Fruit fly (Drosophila melanogaster) whole organism, embryonic: ENCODE results near the gene Cpr64Ad.

ENCODE experiments used
- Aef1 ChIP-seq: fragments of 200-800 bp; sonication (Bioruptor generic); IDR thresholded peaks from 3 replicates; pipeline ENCODE4 v1.3.6; 2022; ENCODE audit warnings: missing biosample characterization, missing genetic modification characterization
- CG10321 ChIP-seq: fragments of 200-800 bp; sonication (Bioruptor generic); IDR thresholded peaks from 2 replicates; pipeline ENCODE4 v1.3.6; 2022; ENCODE audit warnings: missing biosample characterization, missing genetic modification characterization
- CG10565 ChIP-seq: fragments of 200-800 bp; sonication (Bioruptor generic); optimal IDR thresholded peaks from 3 replicates; lab custom pipeline; 2016; ENCODE audit warnings: missing biosample characterization, mild to moderate bottlenecking, missing genetic modification characterization
- CG10979 ChIP-seq: fragments of 200-800 bp; sonication (Bioruptor generic); optimal IDR thresholded peaks from 2 replicates; lab custom pipeline; 2018; ENCODE audit warnings: missing biosample characterization, mild to moderate bottlenecking, missing genetic modification characterization, moderate library complexity
- CG13894 ChIP-seq: fragments of 200-800 bp; sonication (Bioruptor generic); optimal IDR thresholded peaks from 3 replicates; lab custom pipeline; 2018; ENCODE audit warnings: missing biosample characterization, mild to moderate bottlenecking, missing genetic modification characterization, moderate library complexity
- CG14710 ChIP-seq: fragments of 200-800 bp; sonication (Bioruptor generic); optimal IDR thresholded peaks from 3 replicates; lab custom pipeline; 2019; ENCODE audit warnings: missing biosample characterization, mild to moderate bottlenecking, missing genetic modification characterization, moderate library complexity
- CG14860 ChIP-seq: fragments of 200-800 bp; sonication (Bioruptor generic); IDR thresholded peaks from 3 replicates; pipeline ENCODE4 v1.3.6; 2022; ENCODE audit warnings: missing biosample characterization, missing genetic modification characterization; ENCODE audit not compliant: partially characterized antibody
- CG15073 ChIP-seq: fragments of 200-800 bp; sonication (Bioruptor generic); optimal IDR thresholded peaks from 2 replicates; lab custom pipeline; 2016; ENCODE audit warnings: missing biosample characterization, missing genetic modification characterization
- CG15601 ChIP-seq: fragments of 200-800 bp; sonication (Bioruptor generic); optimal IDR thresholded peaks from 3 replicates; lab custom pipeline; 2019; ENCODE audit warnings: missing biosample characterization, mild to moderate bottlenecking, missing genetic modification characterization, moderate library complexity
- CG1603 ChIP-seq: fragments of 200-800 bp; sonication (Bioruptor generic); optimal IDR thresholded peaks from 2 replicates; lab custom pipeline; 2019; ENCODE audit warnings: missing biosample characterization, mild to moderate bottlenecking, missing genetic modification characterization, moderate library complexity
- CG16813 ChIP-seq: fragments of 200-800 bp; sonication (Bioruptor generic); IDR thresholded peaks from 3 replicates; pipeline ENCODE4 v1.3.6; 2022; ENCODE audit warnings: missing biosample characterization, missing genetic modification characterization; ENCODE audit not compliant: partially characterized antibody
- CG16815 ChIP-seq: fragments of 200-800 bp; sonication (Bioruptor generic); optimal IDR thresholded peaks from 3 replicates; lab custom pipeline; 2017; ENCODE audit warnings: missing biosample characterization, mild to moderate bottlenecking, missing genetic modification characterization
- CG18599 ChIP-seq: fragments of 200-800 bp; sonication (Bioruptor generic); optimal IDR thresholded peaks from 3 replicates; lab custom pipeline; 2017; ENCODE audit warnings: missing biosample characterization, missing genetic modification characterization, mild to moderate bottlenecking, moderate library complexity, missing genetic modification reagents
- CG32532 ChIP-seq: fragments of 200-800 bp; sonication (Bioruptor generic); IDR thresholded peaks from 2 replicates; pipeline ENCODE4 v1.3.6; 2022; ENCODE audit warnings: missing biosample characterization, missing genetic modification characterization
- CG33557 ChIP-seq: fragments of 200-800 bp; sonication (Bioruptor generic); optimal IDR thresholded peaks from 2 replicates; lab custom pipeline; 2019; ENCODE audit warnings: missing biosample characterization, mild to moderate bottlenecking, missing genetic modification characterization, moderate library complexity
- CG3726 ChIP-seq: fragments of 200-800 bp; sonication (Bioruptor generic); IDR thresholded peaks from 3 replicates; pipeline ENCODE4, ENCODE4 v1.3.6; 2022; ENCODE audit warnings: missing biosample characterization, missing genetic modification characterization
- CG6254 ChIP-seq: fragments of 200-800 bp; sonication (Bioruptor generic); optimal IDR thresholded peaks from 3 replicates; lab custom pipeline; 2017; ENCODE audit warnings: mild to moderate bottlenecking, missing biosample characterization, missing genetic modification reagents, missing genetic modification characterization
- CG6683 ChIP-seq: fragments of 200-800 bp; sonication (Bioruptor generic); optimal IDR thresholded peaks from 2 replicates; lab custom pipeline; 2017; ENCODE audit warnings: missing biosample characterization, mild to moderate bottlenecking, missing genetic modification characterization, missing genetic modification reagents
- CG8944 ChIP-seq: fragments of 200-800 bp; sonication (Bioruptor generic); optimal IDR thresholded peaks from 3 replicates; lab custom pipeline; 2016; ENCODE audit warnings: missing biosample characterization, missing genetic modification characterization
- CG9215 ChIP-seq: fragments of 200-800 bp; sonication (Bioruptor generic); IDR thresholded peaks from 2 replicates; pipeline ENCODE4 v1.3.6; 2022; ENCODE audit warnings: missing biosample characterization, missing genetic modification characterization
- CG9876 ChIP-seq: fragments of 200-800 bp; sonication (Bioruptor generic); optimal IDR thresholded peaks from 2 replicates; lab custom pipeline; 2016; ENCODE audit warnings: missing biosample characterization, missing genetic modification characterization
- Doc2 ChIP-seq: fragments of 200-800 bp; sonication (Bioruptor generic); IDR thresholded peaks from 2 replicates; pipeline ENCODE4 v1.3.6; 2022; ENCODE audit warnings: missing biosample characterization, missing genetic modification characterization
- GATAe ChIP-seq: fragments of 200-800 bp; sonication (Bioruptor generic); conservative IDR thresholded peaks from 2 replicates; pipeline ENCODE4 v1.3.6; 2022; ENCODE audit warnings: missing biosample characterization, missing genetic modification characterization
- HHEX ChIP-seq: fragments of 200-800 bp; sonication (Bioruptor generic); optimal IDR thresholded peaks from 3 replicates; lab custom pipeline; 2017; ENCODE audit warnings: missing biosample characterization, mild to moderate bottlenecking, missing genetic modification characterization, missing genetic modification reagents
- HLH4C ChIP-seq: fragments of 200-800 bp; sonication (Bioruptor generic); IDR thresholded peaks from 3 replicates; pipeline ENCODE4 v1.3.6; 2022; ENCODE audit warnings: missing biosample characterization, missing genetic modification characterization; ENCODE audit not compliant: partially characterized antibody
- HmgZ ChIP-seq: fragments of 200-800 bp; sonication (Bioruptor generic); optimal IDR thresholded peaks from 2 replicates; lab custom pipeline; 2018; ENCODE audit warnings: missing biosample characterization, mild to moderate bottlenecking, missing genetic modification characterization
- MBD-R2 ChIP-seq: fragments of 200-800 bp; sonication (Bioruptor generic); IDR thresholded peaks from 2 replicates; pipeline ENCODE4 v1.3.6; 2022; ENCODE audit warnings: missing biosample characterization, missing genetic modification characterization
- NFAT ChIP-seq: fragments of 200-800 bp; sonication (Bioruptor generic); IDR thresholded peaks from 2 replicates; pipeline ENCODE4 v1.3.6; 2022; ENCODE audit warnings: missing biosample characterization, missing genetic modification characterization
- Pdp1 ChIP-seq, 2 experiments: fragments of 200-800 bp; sonication (Bioruptor generic); optimal IDR thresholded peaks; 3 replicates each; lab custom pipeline; 2016; ENCODE audit warnings: missing biosample characterization in 2 of 2, missing genetic modification characterization in 2 of 2, mild to moderate bottlenecking in 1 of 2, moderate library complexity in 1 of 2
- TFAM ChIP-seq: fragments of 200-800 bp; sonication (Bioruptor generic); optimal IDR thresholded peaks from 2 replicates; lab custom pipeline; 2017; ENCODE audit warnings: missing biosample characterization, missing genetic modification characterization, inconsistent platforms
- Taf1 ChIP-seq: fragments of 200-800 bp; sonication (Bioruptor generic); IDR thresholded peaks from 2 replicates; pipeline ENCODE4 v1.3.6; 2022; ENCODE audit warnings: missing biosample characterization, missing genetic modification characterization
- ab ChIP-seq: fragments of 200-800 bp; sonication (Bioruptor generic); optimal IDR thresholded peaks from 2 replicates; lab custom pipeline; 2016; ENCODE audit warnings: missing biosample characterization, missing genetic modification characterization
- abd-A ChIP-seq: fragments of 200-800 bp; sonication (Bioruptor generic); optimal IDR thresholded peaks from 3 replicates; lab custom pipeline; 2019; ENCODE audit warnings: missing biosample characterization, mild to moderate bottlenecking, missing genetic modification characterization, moderate library complexity
- bcd ChIP-seq: fragments of 200-800 bp; sonication (Bioruptor generic); optimal IDR thresholded peaks from 2 replicates; lab custom pipeline; 2017; ENCODE audit warnings: missing biosample characterization, mild to moderate bottlenecking, missing genetic modification characterization
- cato ChIP-seq: fragments of 200-800 bp; sonication (Bioruptor generic); optimal IDR thresholded peaks from 2 replicates; lab custom pipeline; 2016; ENCODE audit warnings: missing biosample characterization, missing genetic modification characterization, borderline replicate concordance
- chm ChIP-seq: fragments of 200-800 bp; sonication (Bioruptor generic); IDR thresholded peaks from 2 replicates; pipeline ENCODE4 v1.3.6; 2022; ENCODE audit warnings: missing biosample characterization, missing genetic modification characterization
- ci ChIP-seq: fragments of 200-800 bp; sonication (Bioruptor generic); IDR thresholded peaks from 3 replicates; pipeline ENCODE4 v1.3.6; 2022; ENCODE audit warnings: missing biosample characterization, missing genetic modification characterization
- gro ChIP-seq: fragments of 200-800 bp; sonication (Bioruptor generic); optimal IDR thresholded peaks from 2 replicates; lab custom pipeline; 2016; ENCODE audit warnings: missing biosample characterization, missing genetic modification characterization
- gt ChIP-seq: fragments of 200-800 bp; sonication (Bioruptor generic); IDR thresholded peaks from 2 replicates; pipeline ENCODE4 v1.3.6; 2022; ENCODE audit warnings: missing biosample characterization, missing genetic modification characterization
- lab ChIP-seq: fragments of 200-800 bp; sonication (Bioruptor generic); optimal IDR thresholded peaks from 3 replicates; lab custom pipeline; 2017; ENCODE audit warnings: missing biosample characterization, missing genetic modification characterization, mild to moderate bottlenecking, moderate library complexity, missing genetic modification reagents
- mld ChIP-seq: fragments of 200-800 bp; sonication (Bioruptor generic); IDR thresholded peaks from 3 replicates; pipeline ENCODE4 v1.3.6; 2022; ENCODE audit warnings: missing biosample characterization, missing genetic modification characterization; ENCODE audit not compliant: partially characterized antibody
- nmo ChIP-seq: fragments of 200-800 bp; sonication (Bioruptor generic); optimal IDR thresholded peaks from 2 replicates; lab custom pipeline; 2018; ENCODE audit warnings: missing biosample characterization, mild to moderate bottlenecking, missing genetic modification characterization, moderate library complexity
- onecut ChIP-seq: fragments of 200-800 bp; sonication (Bioruptor generic); IDR thresholded peaks from 2 replicates; pipeline ENCODE4 v1.3.6; 2022; ENCODE audit warnings: missing biosample characterization, missing genetic modification characterization
- otp ChIP-seq: fragments of 200-800 bp; sonication (Bioruptor generic); IDR thresholded peaks from 3 replicates; pipeline ENCODE4, ENCODE4 v1.3.6; 2022; ENCODE audit warnings: missing biosample characterization, missing genetic modification characterization
- sc ChIP-seq, 3 experiments: fragments of >200 bp in 2 of 3; fragments of 200-800 bp in 1 of 3; sonication (Bioruptor generic) in 1 of 3; optimal IDR thresholded peaks; 2 replicates in 2 of 3; 3 replicates in 1 of 3; lab custom pipeline; 2017; ENCODE audit warnings: mild to moderate bottlenecking in 1 of 3, missing biosample characterization in 1 of 3, missing genetic modification characterization in 1 of 3, missing genetic modification reagents in 1 of 3
- sd ChIP-seq: fragments of 200-800 bp; sonication (Bioruptor generic); optimal IDR thresholded peaks from 3 replicates; lab custom pipeline; 2018; ENCODE audit warnings: missing biosample characterization, mild to moderate bottlenecking, missing genetic modification characterization, moderate library complexity
- ttk ChIP-seq: fragments of 200-800 bp; sonication (Bioruptor generic); IDR thresholded peaks from 2 replicates; pipeline ENCODE4 v2.1.2; 2022; ENCODE audit warnings: missing biosample characterization, missing genetic modification characterization
- tup ChIP-seq: fragments of 200-800 bp; sonication (Bioruptor generic); optimal IDR thresholded peaks from 2 replicates; lab custom pipeline; 2016; ENCODE audit warnings: missing biosample characterization, mild to moderate bottlenecking, missing genetic modification characterization, moderate library complexity
- unpg ChIP-seq: fragments of 200-800 bp; sonication (Bioruptor generic); optimal IDR thresholded peaks from 3 replicates; lab custom pipeline; 2018; ENCODE audit warnings: missing biosample characterization, mild to moderate bottlenecking, missing genetic modification characterization, moderate library complexity

Gene Cpr64Ad

dm6 chr3L:4221226-4221770 is 6.1 kb downstream of the Cpr64Ad start (continued):
- TF ChIP-seq HHEX (GFP tag; lab: Kevin White, UChicago) (peak; percentile 4), unpg (GFP tag; lab: Kevin White, UChicago) (no peak), CG32532 (GFP tag; lab: Robert Waterston, UW) (peak; percentile 54; the same call in 1 of the 2 replicates), MBD-R2 (no peak), abd-A (tag; lab: Kevin White, UChicago) (peak; percentile 93), Taf1 (GFP tag; lab: Robert Waterston, UW) (no peak), CG1603 (tag; lab: Kevin White, UChicago) (no peak), bcd (GFP tag; lab: Kevin White, UChicago) (no peak), CG18599 (GFP tag; lab: Kevin White, UChicago) (peak; percentile 26), CG9876 (GFP tag; lab: Kevin White, UChicago) (no peak), otp (GFP tag; lab: Robert Waterston, UW) (0 out of 3 replicates have a peak, but pooled peaks have one; percentile 50), lab (GFP tag; lab: Kevin White, UChicago) (peak; percentile 81), CG14710 (tag; lab: Kevin White, UChicago) (no peak), nmo (peak; percentile 10), HmgZ (tag; lab: Kevin White, UChicago) (peak; percentile 64), Pdp1 (GFP tag; optimal IDR thresholded peaks at IDR 0.05; lab: Kevin White, UChicago) (peak in 1 of 2 experiments; percentile 44), CG6683 (GFP tag; lab: Kevin White, UChicago) (no peak), Aef1 (GFP tag; lab: Robert Waterston, UW) (no peak), CG15601 (tag; lab: Kevin White, UChicago) (no peak), GATAe (GFP tag; lab: Robert Waterston, UW) (no peak), gt (GFP tag; lab: Robert Waterston, UW) (no peak), CG16815 (GFP tag; lab: Kevin White, UChicago) (no peak), CG6254 (GFP tag; lab: Kevin White, UChicago) (no peak), CG10565 (no peak), Doc2 (GFP tag; lab: Robert Waterston, UW) (no peak), CG33557 (no peak), gro (GFP tag; lab: Kevin White, UChicago) (no peak), ab (GFP tag; lab: Kevin White, UChicago) (no peak), TFAM (GFP tag; lab: Kevin White, UChicago) (no peak), HLH4C (GFP tag; lab: Robert Waterston, UW) (no peak), NFAT (GFP tag; lab: Robert Waterston, UW) (peak; percentile 68; the same call in 1 of the 2 replicates), ttk (GFP tag; lab: Robert Waterston, UW) (0 out of 2 replicates have a peak, but pooled peaks have one; percentile 26), CG15073 (no peak), onecut (no peak), CG16813 (GFP tag; lab: Robert Waterston, UW) (no peak), mld (no peak), CG14860 (GFP tag; lab: Robert Waterston, UW) (no peak), tup (GFP tag; lab: Kevin White, UChicago) (no peak), sc (optimal IDR thresholded peaks at IDR 0.05; lab: Kevin White, UChicago) (no peak), sc (GFP tag; optimal IDR thresholded peaks at IDR 0.05; lab: Kevin White, UChicago) (no peak), CG8944 (GFP tag; lab: Kevin White, UChicago) (no peak), CG10321 (GFP tag; lab: Robert Waterston, UW) (0 out of 2 replicates have a peak, but pooled peaks have one; percentile 11), CG10979 (no peak), CG13894 (tag; lab: Kevin White, UChicago) (peak; percentile 95), sd (tag; lab: Kevin White, UChicago) (peak; percentile 99), CG9215 (no peak), cato (GFP tag; lab: Kevin White, UChicago) (no peak), CG3726 (GFP tag; lab: Robert Waterston, UW) (no peak), chm (GFP tag; lab: Robert Waterston, UW) (no peak), ci (GFP tag; lab: Robert Waterston, UW) (0 out of 3 replicates have a peak, but pooled peaks have one; percentile 43)
